Worm (Caenorhabditis elegans): Measurements from ENCODE around the gene mks-1.

mks-1 gene

DNA sequence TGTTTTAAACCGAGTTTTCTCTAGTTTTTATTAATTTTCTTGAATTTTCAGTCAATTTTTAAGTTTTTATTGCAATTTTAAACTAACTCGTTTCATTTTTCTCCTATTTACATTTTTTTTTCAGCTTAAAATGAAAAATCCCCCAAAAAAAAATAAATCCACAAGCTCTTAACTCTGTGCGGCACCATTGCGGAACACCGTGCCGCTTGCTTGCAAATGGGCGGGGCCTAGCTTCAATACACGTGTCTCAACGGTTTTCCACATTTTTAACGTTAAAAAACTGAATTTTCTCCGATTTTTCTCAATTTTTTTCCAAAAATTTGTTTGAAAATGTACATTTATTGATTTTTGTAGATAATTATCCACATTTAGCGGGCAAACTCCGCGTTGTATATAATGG is 11.1 kb upstream of the mks-1 start, which contains the start of gene R148.3 (continued):
- TF ChIP-seq zfp-3 (GFP tag; conservative IDR thresholded peaks at IDR 0.05) (no peak), mdt-29 (GFP tag; IDR thresholded peaks at IDR 0.05) (no peak), pha-4 (GFP tag; IDR thresholded peaks at IDR 0.05) (peak; percentile 53; the same call in 1 of the 2 replicates), pha-4 (tag; optimal IDR thresholded peaks at IDR 0.05) (no peak), lin-13 (GFP tag; optimal IDR thresholded peaks at IDR 0.05) (peak; percentile 50), egl-27 (tag; optimal IDR thresholded peaks at IDR 0.05) (no peak), nhr-11 (tag; optimal IDR thresholded peaks at IDR 0.05) (no peak), T26A8.4 (GFP tag; IDR thresholded peaks at IDR 0.05) (no peak), ceh-32 (tag; optimal IDR thresholded peaks at IDR 0.05; ENCODE audit: poor library complexity) (no peak), Y105C5A.15 (GFP tag; IDR thresholded peaks at IDR 0.05) (no peak), ZK337.2 (GFP tag; IDR thresholded peaks at IDR 0.05) (no peak), lin-29 (GFP tag; IDR thresholded peaks at IDR 0.05) (no peak), Y75B8A.6 (GFP tag; IDR thresholded peaks at IDR 0.05) (no peak), ceh-20 (GFP tag; IDR thresholded peaks at IDR 0.05) (no peak), mep-1 (tag; optimal IDR thresholded peaks at IDR 0.05) (peak; percentile 69), mdl-1 (tag; optimal IDR thresholded peaks at IDR 0.05) (peak; percentile 69 to 83), lin-38 (GFP tag; IDR thresholded peaks at IDR 0.05) (peak; percentile 68), lin-1 (GFP tag; IDR thresholded peaks at IDR 0.05) (no peak), ceh-28 (tag; optimal IDR thresholded peaks at IDR 0.05) (no peak), php-3 (GFP tag; IDR thresholded peaks at IDR 0.05) (no peak), madf-5 (GFP tag; IDR thresholded peaks at IDR 0.05) (no peak), dmd-9 (GFP tag; IDR thresholded peaks at IDR 0.05) (no peak), F10B5.3 (tag; optimal IDR thresholded peaks at IDR 0.05) (no peak), dve-1 (tag; optimal IDR thresholded peaks at IDR 0.05; ENCODE audit: insufficient read depth) (peak; percentile 29), ceh-62 (tag; optimal IDR thresholded peaks at IDR 0.05) (no peak), lsy-2 (tag; optimal IDR thresholded peaks at IDR 0.05) (peak in 1 of 2 experiments; percentile 49), dmd-6 (GFP tag; IDR thresholded peaks at IDR 0.05) (no peak), zfp-2 (tag; optimal IDR thresholded peaks at IDR 0.05) (no peak), fos-1 (tag; optimal IDR thresholded peaks at IDR 0.05) (no peak), daf-8 (GFP tag; IDR thresholded peaks at IDR 0.05) (no peak), lim-7 (GFP tag; IDR thresholded peaks at IDR 0.05) (no peak), ztf-7 (tag; optimal IDR thresholded peaks at IDR 0.05) (no peak), lir-3 (tag; optimal IDR thresholded peaks at IDR 0.05) (no peak), ama-1 (optimal IDR thresholded peaks at IDR 0.05) (no peak), ceh-44 (GFP tag; IDR thresholded peaks at IDR 0.05) (no peak), set-16 (GFP tag; IDR thresholded peaks at IDR 0.05) (no peak), hif-1 (tag; optimal IDR thresholded peaks at IDR 0.05) (peak in 1 of 2 experiments; percentile 27), daf-19 (GFP tag; conservative IDR thresholded peaks at IDR 0.05) (no peak), vab-7 (GFP tag; IDR thresholded peaks at IDR 0.05) (no peak), unc-130 (GFP tag; optimal IDR thresholded peaks at IDR 0.05) (peak; percentile 59), madf-9 (GFP tag; conservative IDR thresholded peaks at IDR 0.05) (no peak), spr-3 (GFP tag; optimal IDR thresholded peaks at IDR 0.05) (no peak), mes-2 (tag; optimal IDR thresholded peaks at IDR 0.05; ENCODE audit: poor library complexity, severe bottlenecking) (peak; percentile 88), ZK546.5 (tag; optimal IDR thresholded peaks at IDR 0.05) (no peak), egl-43 (GFP tag; IDR thresholded peaks at IDR 0.05) (no peak), lin-39 (tag; optimal IDR thresholded peaks at IDR 0.05) (no peak), nhr-42 (GFP tag; IDR thresholded peaks at IDR 0.05) (no peak), cey-2 (tag; optimal IDR thresholded peaks at IDR 0.05; ENCODE audit: borderline replicate concordance, insufficient read depth) (no peak), nhr-237 (tag; optimal IDR thresholded peaks at IDR 0.05) (no peak), tag-97 (GFP tag; IDR thresholded peaks at IDR 0.05) (no peak), hlh-30 (tag; optimal IDR thresholded peaks at IDR 0.05; ENCODE audit: insufficient read depth) (peak; percentile 64)

All from whole organism, L4 larva.